Worm (Caenorhabditis elegans): Measurements from ENCODE around the gene C44B11.1.

DNA sequence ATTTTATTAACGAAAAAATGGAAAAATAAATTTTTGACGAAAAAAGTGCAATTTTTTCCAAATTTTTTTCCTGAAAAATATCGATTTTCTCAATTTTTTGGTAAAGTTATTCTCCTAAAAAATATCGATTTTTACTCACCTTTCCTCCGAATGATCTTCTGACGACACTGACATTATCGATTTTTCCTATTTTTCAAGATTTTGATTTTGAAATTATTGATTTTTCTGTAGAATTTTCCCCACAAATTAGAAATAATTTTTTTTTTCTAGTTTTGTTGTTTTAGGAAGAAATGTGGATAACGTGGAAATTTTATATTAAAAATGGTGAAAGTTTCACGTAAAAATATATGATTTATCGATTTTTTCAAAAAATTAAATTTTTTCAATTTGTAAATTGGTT, 43.5 kb upstream of the C44B11.1 start:
- TF ChIP-seq skn-1 (tag; optimal IDR thresholded peaks at IDR 0.05) (no peak), zag-1 (tag; optimal IDR thresholded peaks at IDR 0.05) (no peak), ceh-16 (tag; optimal IDR thresholded peaks at IDR 0.05) (no peak), mab-5 (tag; optimal IDR thresholded peaks at IDR 0.05) (no peak)

All from whole organism, L2 larva.